Worm (Caenorhabditis elegans) whole organism, young adult: Measurements from ENCODE around the gene F26D2.15.

ENCODE experiments used
- B0261.1 ChIP-seq: sonication (generic microtip); optimal IDR thresholded peaks from 2 replicates; lab custom pipeline; 2016; ENCODE audit warnings: mild to moderate bottlenecking, missing genetic modification characterization, moderate library complexity, missing compliant biosample characterization
- C17E4.6 ChIP-seq: fragments of 200-800 bp; sonication (Bioruptor generic); IDR thresholded peaks from 2 replicates; pipeline ENCODE4 v1.3.6; 2022; ENCODE audit warnings: missing genetic modification reagents, missing genetic modification characterization, missing compliant biosample characterization
- F10E7.11 ChIP-seq: sonication (generic microtip); optimal IDR thresholded peaks from 2 replicates; lab custom pipeline; 2017; ENCODE audit warnings: mild to moderate bottlenecking, missing genetic modification characterization, moderate library complexity, missing compliant biosample characterization
- F37B4.10 ChIP-seq: fragments of 200-800 bp; sonication (Bioruptor generic); IDR thresholded peaks from 2 replicates; pipeline ENCODE4 v1.3.6; 2022; ENCODE audit warnings: missing genetic modification characterization, missing compliant biosample characterization
- F39B2.1 ChIP-seq: fragments of 200-800 bp; sonication (Bioruptor generic); IDR thresholded peaks from 2 replicates; pipeline ENCODE4 v1.3.6; 2022; ENCODE audit warnings: missing genetic modification reagents, missing genetic modification characterization, missing compliant biosample characterization
- F57C9.4 ChIP-seq: sonication (generic microtip); optimal IDR thresholded peaks from 2 replicates; lab custom pipeline; 2017; ENCODE audit warnings: mild to moderate bottlenecking, missing genetic modification characterization, missing compliant biosample characterization
- K12H6.12 ChIP-seq: fragments of 200-800 bp; sonication (Bioruptor generic); optimal IDR thresholded peaks from 2 replicates; lab custom pipeline; 2018; ENCODE audit warnings: mild to moderate bottlenecking, missing genetic modification characterization, missing compliant biosample characterization
- T07F8.4 ChIP-seq: sonication (generic microtip); optimal IDR thresholded peaks from 2 replicates; lab custom pipeline; 2016; ENCODE audit warnings: mild to moderate bottlenecking, missing genetic modification characterization, moderate library complexity, missing compliant biosample characterization
- Y53G8AR.9 ChIP-seq: fragments of 200-800 bp; sonication (Bioruptor generic); conservative IDR thresholded peaks from 2 replicates; pipeline ENCODE4 v1.3.6; 2022; ENCODE audit warnings: missing genetic modification reagents, missing genetic modification characterization, missing compliant biosample characterization
- Y56A3A.18 ChIP-seq: fragments of 200-800 bp; sonication (Bioruptor generic); IDR thresholded peaks from 2 replicates; pipeline ENCODE4 v1.3.6; 2022; ENCODE audit warnings: missing genetic modification reagents, missing genetic modification characterization, missing compliant biosample characterization
- Y67H2A.10 ChIP-seq: fragments of 200-800 bp; sonication (Bioruptor generic); conservative IDR thresholded peaks from 2 replicates; pipeline ENCODE4 v1.3.6; 2022; ENCODE audit warnings: missing genetic modification reagents, missing genetic modification characterization, missing compliant biosample characterization
- Y95B8A.8 ChIP-seq: fragments of 200-800 bp; sonication (Bioruptor generic); IDR thresholded peaks from 2 replicates; pipeline ENCODE4 v1.3.6; 2022; ENCODE audit warnings: missing genetic modification reagents, missing genetic modification characterization, missing compliant biosample characterization
- akir-1 ChIP-seq: fragments of 200-800 bp; sonication (Bioruptor generic); optimal IDR thresholded peaks from 2 replicates; lab custom pipeline; 2018; ENCODE audit warnings: mild to moderate bottlenecking, missing genetic modification characterization, moderate library complexity, missing compliant biosample characterization
- attf-5 ChIP-seq: fragments of 200-800 bp; sonication (Bioruptor generic); optimal IDR thresholded peaks from 2 replicates; lab custom pipeline; 2018; ENCODE audit warnings: mild to moderate bottlenecking, missing genetic modification characterization, missing compliant biosample characterization
- attf-6 ChIP-seq: fragments of 200-800 bp; sonication (Bioruptor generic); IDR thresholded peaks from 2 replicates; pipeline ENCODE4 v1.3.6; 2022; ENCODE audit warnings: missing genetic modification reagents, missing genetic modification characterization, missing compliant biosample characterization
- ceh-58 ChIP-seq: fragments of 200-800 bp; sonication (Bioruptor generic); IDR thresholded peaks from 2 replicates; pipeline ENCODE4 v1.3.6; 2022; ENCODE audit warnings: missing genetic modification characterization, missing compliant biosample characterization
- dox-1 ChIP-seq: fragments of 200-800 bp; sonication (Bioruptor generic); IDR thresholded peaks from 2 replicates; pipeline ENCODE4 v1.3.6; 2022; ENCODE audit warnings: missing genetic modification reagents, missing genetic modification characterization, missing compliant biosample characterization
- dpff-1 ChIP-seq: sonication (generic microtip); optimal IDR thresholded peaks from 2 replicates; lab custom pipeline; 2017; ENCODE audit warnings: mild to moderate bottlenecking, missing genetic modification characterization, missing compliant biosample characterization
- fkh-3 ChIP-seq: sonication (generic microtip); optimal IDR thresholded peaks from 2 replicates; lab custom pipeline; 2016; ENCODE audit warnings: mild to moderate bottlenecking, missing genetic modification characterization, missing compliant biosample characterization
- gei-17 ChIP-seq: fragments of 200-800 bp; sonication (Bioruptor generic); optimal IDR thresholded peaks from 2 replicates; lab custom pipeline; 2018; ENCODE audit warnings: mild to moderate bottlenecking, missing genetic modification characterization, missing compliant biosample characterization
- lin-26 ChIP-seq: fragments of 200-800 bp; sonication (Bioruptor generic); IDR thresholded peaks from 2 replicates; pipeline ENCODE4 v1.3.6; 2022; ENCODE audit warnings: missing genetic modification reagents, missing genetic modification characterization, missing compliant biosample characterization
- lin-40 ChIP-seq: sonication (generic microtip); optimal IDR thresholded peaks from 2 replicates; lab custom pipeline; 2016; ENCODE audit warnings: missing genetic modification characterization, mild to moderate bottlenecking, missing compliant biosample characterization, missing genotype, missing genetic modification reagents
- lsl-1 ChIP-seq: fragments of 200-800 bp; sonication (Bioruptor generic); optimal IDR thresholded peaks from 2 replicates; lab custom pipeline; 2018; ENCODE audit warnings: mild to moderate bottlenecking, missing genetic modification characterization, moderate library complexity, missing compliant biosample characterization
- lsy-27 ChIP-seq: sonication (generic microtip); optimal IDR thresholded peaks from 2 replicates; lab custom pipeline; 2017; ENCODE audit warnings: missing genetic modification characterization, mild to moderate bottlenecking, missing compliant biosample characterization, antibody characterized with exemption, missing genotype, borderline replicate concordance; ENCODE audit not compliant: insufficient read depth
- mcd-1 ChIP-seq: fragments of 200-800 bp; sonication (Bioruptor generic); IDR thresholded peaks from 2 replicates; pipeline ENCODE4 v1.3.6; 2022; ENCODE audit warnings: missing genetic modification reagents, missing genetic modification characterization, missing compliant biosample characterization
- nfya-2 ChIP-seq: fragments of 200-800 bp; sonication (Bioruptor generic); IDR thresholded peaks from 2 replicates; pipeline ENCODE4 v1.3.6; 2022; ENCODE audit warnings: missing genetic modification reagents, missing genetic modification characterization, missing compliant biosample characterization
- nhr-120 ChIP-seq: fragments of 200-800 bp; sonication (Bioruptor generic); IDR thresholded peaks from 2 replicates; pipeline ENCODE4 v1.3.6; 2022; ENCODE audit warnings: missing genetic modification characterization, missing compliant biosample characterization
- pbrm-1 ChIP-seq: fragments of 200-800 bp; sonication (Bioruptor generic); IDR thresholded peaks from 2 replicates; pipeline ENCODE4 v1.3.6; 2022; ENCODE audit warnings: missing genetic modification reagents, missing genetic modification characterization, missing compliant biosample characterization
- pha-4 ChIP-seq: fragments of 150-350 bp; sonication (generic microtip); optimal IDR thresholded peaks from 2 replicates; lab custom pipeline; 2014; ENCODE audit warnings: missing biosample characterization, missing genetic modification reagents, missing genetic modification characterization
- rpc-1 ChIP-seq, 2 experiments: fragments of 150-350 bp in 1 of 2; sonication (generic microtip) in 1 of 2; optimal IDR thresholded peaks; 2 replicates each; lab custom pipeline; 2014 to 2018; ENCODE audit warnings: missing biosample characterization in 1 of 2, missing genetic modification characterization in 1 of 2, missing genetic modification reagents in 1 of 2, missing genotype in 1 of 2
- snpc-3.4 ChIP-seq: sonication (generic microtip); optimal IDR thresholded peaks from 2 replicates; lab custom pipeline; 2017; ENCODE audit warnings: missing genetic modification characterization, mild to moderate bottlenecking, missing compliant biosample characterization, antibody characterized with exemption, moderate library complexity, missing genotype, missing genetic modification reagents
- sptf-2 ChIP-seq: fragments of 200-800 bp; sonication (Bioruptor generic); optimal IDR thresholded peaks from 2 replicates; lab custom pipeline; 2018; ENCODE audit warnings: mild to moderate bottlenecking, missing genetic modification characterization, missing compliant biosample characterization
- ztf-26 ChIP-seq: sonication (generic microtip); optimal IDR thresholded peaks from 2 replicates; lab custom pipeline; 2017; ENCODE audit warnings: missing genetic modification characterization, missing compliant biosample characterization
- ztf-6 ChIP-seq: fragments of 200-800 bp; sonication (Bioruptor generic); IDR thresholded peaks from 2 replicates; pipeline ENCODE4 v1.3.6; 2022; ENCODE audit warnings: missing genetic modification reagents, missing genetic modification characterization, missing compliant biosample characterization

F26D2.15 gene

ce11 chrV:16460866-16461265, 23.2 kb downstream of the F26D2.15 start, which contains the start of gene srh-142:
Gene srh-142 (minus strand): TSS chrV:16460966.
- TF ChIP-seq B0261.1 (tag; lab: Kevin White, UChicago): no peak
- TF ChIP-seq akir-1 (GFP tag; lab: Kevin White, UChicago): no peak
- no peak for TF ChIP-seq F10E7.11 (tag; lab: Kevin White, UChicago)
- TF ChIP-seq Y67H2A.10 (GFP tag; lab: Robert Waterston, UW): no peak
- TF ChIP-seq C17E4.6 (GFP tag; lab: Robert Waterston, UW): no peak
- TF ChIP-seq K12H6.12 (tag; lab: Kevin White, UChicago): no peak
- no peak for TF ChIP-seq ztf-6 (GFP tag; lab: Robert Waterston, UW)
- TF ChIP-seq Y95B8A.8 (GFP tag; lab: Robert Waterston, UW): no peak
- no peak for TF ChIP-seq pha-4 (tag; lab: Kevin White, UChicago)
- TF ChIP-seq sptf-2: no peak
- TF ChIP-seq ztf-26 (tag; lab: Kevin White, UChicago): no peak
- no peak for TF ChIP-seq dpff-1 (tag; lab: Kevin White, UChicago)
- TF ChIP-seq nhr-120: no peak
- TF ChIP-seq dox-1: no peak
- TF ChIP-seq rpc-1 (optimal IDR thresholded peaks at IDR 0.05; lab: Kevin White, UChicago): no peak
- TF ChIP-seq rpc-1 (tag; optimal IDR thresholded peaks at IDR 0.05; lab: Kevin White, UChicago): no peak
- no peak for TF ChIP-seq mcd-1 (GFP tag; lab: Robert Waterston, UW)
- TF ChIP-seq attf-5: no peak
- TF ChIP-seq, all 124 proteins: peak for 0

DNA sequence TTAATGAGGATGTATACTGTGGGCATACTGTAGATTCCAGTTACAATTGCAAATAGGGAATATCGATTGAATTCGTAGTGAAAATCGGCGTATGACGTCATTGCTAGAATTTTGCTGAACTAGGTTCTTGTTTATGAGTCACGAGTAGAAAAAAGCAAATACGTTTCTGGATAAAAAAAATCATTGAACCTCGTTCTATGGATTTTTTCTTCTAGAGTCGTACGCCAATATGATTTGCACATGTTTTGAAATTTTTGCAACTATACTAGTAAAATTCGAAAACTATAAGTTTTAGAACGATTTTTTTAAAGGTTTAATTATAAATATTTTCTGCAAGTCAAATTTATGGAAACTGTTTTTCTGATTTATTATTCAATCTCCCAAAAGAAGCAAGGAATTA, 30.2 kb downstream of the F26D2.15 start, which contains the start of gene sru-44:
Gene sru-44 (minus strand): TSS at position 101 of the 400 bp plus-strand sequence.
- TF ChIP-seq F39B2.1 (GFP tag; lab: Robert Waterston, UW) (no peak), nfya-2 (GFP tag; lab: Robert Waterston, UW) (no peak), gei-17 (GFP tag; lab: Kevin White, UChicago) (no peak), Y53G8AR.9 (no peak), T07F8.4 (tag; lab: Kevin White, UChicago) (no peak), lsy-27 (tag; lab: Kevin White, UChicago) (no peak), lsl-1 (GFP tag; lab: Kevin White, UChicago) (no peak), lin-40 (tag; lab: Kevin White, UChicago) (no peak), ceh-58 (GFP tag; lab: Robert Waterston, UW) (no peak), F57C9.4 (tag; lab: Kevin White, UChicago) (no peak), attf-6 (no peak), attf-5 (no peak), snpc-3.4 (tag; lab: Kevin White, UChicago) (no peak), Y56A3A.18 (GFP tag; lab: Robert Waterston, UW) (no peak), fkh-3 (tag; lab: Kevin White, UChicago) (no peak), F37B4.10 (GFP tag; lab: Robert Waterston, UW) (no peak), B0261.1 (tag; lab: Kevin White, UChicago) (no peak)
- TF ChIP-seq, all 124 proteins: peak for 0

DNA sequence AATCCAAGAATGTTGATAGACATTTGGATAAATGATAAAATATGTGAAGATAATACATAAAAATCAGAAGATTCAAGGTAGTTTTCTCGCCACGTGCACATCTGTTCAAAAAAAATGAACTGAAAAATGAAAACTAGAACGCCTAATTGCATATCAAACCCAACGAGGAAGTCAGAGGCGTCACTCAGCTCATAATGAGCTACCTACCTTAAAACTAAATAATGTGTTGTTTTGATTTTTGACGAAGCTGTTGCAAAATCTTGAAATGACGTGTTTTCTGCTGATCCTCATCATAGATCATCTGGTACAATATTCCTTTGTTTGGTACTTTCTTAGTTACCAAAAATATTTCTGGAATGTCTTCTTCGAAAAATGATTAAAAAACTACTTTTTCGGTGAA, 33.3 kb downstream of the F26D2.15 start, which contains the start of gene srh-138:
Gene srh-138 (minus strand): TSS at position 101 of the 400 bp plus-strand sequence.
- TF ChIP-seq pbrm-1 (GFP tag; lab: Robert Waterston, UW) (no peak), lin-26 (GFP tag; lab: Robert Waterston, UW) (no peak)
